Fruit fly (Drosophila melanogaster): ENCODE results near the gene CG2247.

DNA sequence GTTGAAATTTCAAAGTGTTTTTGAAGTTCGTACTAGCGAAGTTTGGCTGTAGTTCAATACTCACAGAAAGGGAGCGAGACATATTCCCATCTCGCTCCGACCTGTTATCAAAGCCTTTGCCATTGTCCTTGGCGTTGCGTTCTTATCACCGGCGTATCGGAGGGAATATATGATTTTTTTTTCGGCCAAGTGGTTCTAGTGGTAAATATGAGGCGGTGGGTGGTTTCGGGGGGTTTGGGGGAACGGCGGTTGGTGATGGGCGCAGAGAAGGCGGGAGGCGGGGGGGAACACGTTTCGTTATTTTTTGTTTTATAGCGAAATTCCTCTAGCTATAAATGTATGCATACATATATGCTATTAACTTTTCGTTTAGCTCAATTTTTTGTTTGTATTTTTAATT, 9.1 kb upstream of the CG2247 start:
- no peak for TF ChIP-seq CG8478 (optimal IDR thresholded peaks at IDR 0.05)
- TF ChIP-seq CTCF (optimal IDR thresholded peaks at IDR 0.05) = no peak

All from S2 (cell line).